Worm (Caenorhabditis elegans) whole organism, L4/young adult: ENCODE results near the gene C04E6.13.

Experiments used
- W03F9.2 ChIP-seq: fragments of 150-350 bp; optimal IDR thresholded peaks from 2 replicates; lab custom pipeline; 2014; ENCODE audit warnings: missing biosample characterization, missing genetic modification characterization
- dao-5 ChIP-seq: sonication (generic microtip); optimal IDR thresholded peaks from 2 replicates; lab custom pipeline; 2016; ENCODE audit warnings: missing genotype, missing genetic modification characterization, moderate library complexity, missing compliant biosample characterization
- him-1 ChIP-seq: sonication (generic microtip); optimal IDR thresholded peaks from 2 replicates; lab custom pipeline; 2016; ENCODE audit warnings: missing genotype, missing genetic modification reagents, missing genetic modification characterization, missing compliant biosample characterization

Gene C04E6.13

ce11 chrV:5954747-5955146 lies 42.2 kb downstream of the C04E6.13 start, which contains the start of gene M03F8.6:
Gene M03F8.6 (minus strand): TSS chrV:5954847.
- TF ChIP-seq him-1 (tag; lab: Kevin White, UChicago) (no peak), W03F9.2 (tag; lab: Kevin White, UChicago) (no peak), dao-5 (tag; lab: Kevin White, UChicago) (no peak)

- TF ChIP-seq W03F9.2 (tag; lab: Kevin White, UChicago), result no peak
- no peak for TF ChIP-seq him-1 (tag; lab: Kevin White, UChicago)
- TF ChIP-seq dao-5 (tag; lab: Kevin White, UChicago), result no peak
These were observed 43.1 kb downstream of the C04E6.13 start for ce11 chrV:5955627-5956026.

ce11 chrV:5961516-5961915 lies 49.0 kb downstream of the C04E6.13 start, which contains the start of gene mcp-1:
Gene mcp-1 (plus strand): TSS chrV:5961807.
- TF ChIP-seq dao-5 (tag; lab: Kevin White, UChicago) (no peak), him-1 (tag; lab: Kevin White, UChicago) (no peak), W03F9.2 (tag; lab: Kevin White, UChicago) (no peak)

DNA sequence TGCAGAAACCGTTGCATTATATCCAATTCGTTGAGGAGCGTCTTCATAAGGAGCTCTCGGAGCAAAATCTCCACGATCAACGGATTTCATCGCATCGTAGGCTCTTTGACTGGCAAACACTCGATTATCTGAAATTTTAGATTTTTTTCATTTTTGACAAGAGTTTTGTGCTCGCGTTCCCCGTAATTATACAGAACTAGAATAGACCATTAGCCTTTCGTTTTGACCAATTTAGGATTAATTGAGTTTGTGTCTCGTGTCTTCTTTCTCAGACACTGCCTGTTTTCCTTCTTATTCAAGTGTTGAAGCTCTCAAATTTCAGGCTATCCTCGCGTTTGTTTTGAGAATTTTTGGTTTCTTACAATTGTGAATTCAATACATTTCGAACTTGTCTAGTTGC lies 50.6 kb downstream of the C04E6.13 start:
- TF ChIP-seq dao-5 (tag; lab: Kevin White, UChicago) (no peak), him-1 (tag; lab: Kevin White, UChicago) (no peak), W03F9.2 (tag; lab: Kevin White, UChicago) (no peak)
